Worm (Caenorhabditis elegans) whole organism, L3 larva: ENCODE measurements around the gene C10B5.3.
"Not testable (repeated sequence)": the region's sequence is repeated elsewhere in the genome, so short reads cannot be mapped to it uniquely, and the experiment has no call there.

Source experiments
- R02D3.7 ChIP-seq: fragments of 150-350 bp; optimal IDR thresholded peaks from 2 replicates; lab custom pipeline; 2014; ENCODE audit warnings: missing biosample characterization, missing genetic modification characterization
- ZK546.5 ChIP-seq: sonication (generic microtip); optimal IDR thresholded peaks from 2 replicates; lab custom pipeline; 2017; ENCODE audit warnings: missing biosample characterization, missing genetic modification characterization
- aly-2 ChIP-seq: fragments of 150-350 bp; optimal IDR thresholded peaks from 2 replicates; lab custom pipeline; 2014; ENCODE audit warnings: missing biosample characterization, missing genetic modification characterization
- ama-1 ChIP-seq: fragments of 150-350 bp; optimal IDR thresholded peaks from 2 replicates; lab custom pipeline; 2018
- ceh-16 ChIP-seq: sonication (generic microtip); optimal IDR thresholded peaks from 2 replicates; lab custom pipeline; 2017; ENCODE audit warnings: missing biosample characterization, missing genetic modification characterization
- ceh-28 ChIP-seq: fragments of 150-350 bp; optimal IDR thresholded peaks from 2 replicates; lab custom pipeline; 2014; ENCODE audit warnings: missing biosample characterization, missing genetic modification reagents, missing genetic modification characterization
- ceh-9 ChIP-seq: sonication (generic microtip); optimal IDR thresholded peaks from 2 replicates; lab custom pipeline; 2018; ENCODE audit warnings: missing biosample characterization, missing genetic modification characterization
- daf-12 ChIP-seq: fragments of 150-350 bp; optimal IDR thresholded peaks from 2 replicates; lab custom pipeline; 2014; ENCODE audit warnings: missing biosample characterization, missing genetic modification reagents, missing genetic modification characterization
- egl-27 ChIP-seq: sonication (generic microtip); optimal IDR thresholded peaks from 4 replicates; lab custom pipeline; 2017; ENCODE audit warnings: missing biosample characterization, missing genetic modification reagents, missing genetic modification characterization
- egl-5 ChIP-seq: fragments of 150-350 bp; optimal IDR thresholded peaks from 2 replicates; lab custom pipeline; 2017; ENCODE audit warnings: missing biosample characterization, missing genetic modification reagents, missing genetic modification characterization, inconsistent platforms
- elt-1 ChIP-seq: fragments of 150-350 bp; optimal IDR thresholded peaks from 2 replicates; lab custom pipeline; 2014; ENCODE audit warnings: missing biosample characterization, missing genetic modification characterization
- elt-2 ChIP-seq: sonication (generic microtip); optimal IDR thresholded peaks from 2 replicates; lab custom pipeline; 2016; ENCODE audit warnings: missing genetic modification reagents, mild to moderate bottlenecking, missing genetic modification characterization, missing compliant biosample characterization
- elt-3 ChIP-seq, 3 experiments: fragments of 150-350 bp in 1 of 3; sonication (generic microtip) in 2 of 3; optimal IDR thresholded peaks; 2 replicates in 2 of 3; 4 replicates in 1 of 3; lab custom pipeline; 2014 to 2017; ENCODE audit warnings: missing biosample characterization in 3 of 3, missing genetic modification characterization in 3 of 3
- fkh-2 ChIP-seq: fragments of 150-350 bp; optimal IDR thresholded peaks from 2 replicates; lab custom pipeline; 2014; ENCODE audit warnings: missing biosample characterization, missing genetic modification reagents, missing genetic modification characterization
- fos-1 ChIP-seq: fragments of 150-350 bp; optimal IDR thresholded peaks from 2 replicates; lab custom pipeline; 2014; ENCODE audit warnings: missing biosample characterization, missing genetic modification characterization
- hmg-11 ChIP-seq: sonication (generic microtip); optimal IDR thresholded peaks from 2 replicates; lab custom pipeline; 2016; ENCODE audit warnings: missing genetic modification characterization, missing compliant biosample characterization
- jun-1 ChIP-seq: fragments of 150-350 bp; optimal IDR thresholded peaks from 2 replicates; lab custom pipeline; 2014; ENCODE audit warnings: missing biosample characterization, missing genetic modification reagents, missing genetic modification characterization
- lin-15B ChIP-seq: fragments of 150-350 bp; optimal IDR thresholded peaks from 2 replicates; lab custom pipeline; 2014; ENCODE audit warnings: missing biosample characterization, missing genetic modification characterization
- lin-39 ChIP-seq: fragments of 150-350 bp; optimal IDR thresholded peaks from 2 replicates; lab custom pipeline; 2018; ENCODE audit warnings: missing biosample characterization, missing genetic modification reagents, missing genetic modification characterization
- lsy-12 ChIP-seq: sonication (generic microtip); optimal IDR thresholded peaks from 2 replicates; lab custom pipeline; 2016; ENCODE audit warnings: mild to moderate bottlenecking, missing genetic modification characterization, missing compliant biosample characterization
- mdl-1 ChIP-seq: fragments of 150-350 bp; optimal IDR thresholded peaks from 2 replicates; lab custom pipeline; 2014; ENCODE audit warnings: missing biosample characterization, missing genetic modification characterization
- mml-1 ChIP-seq: fragments of 150-350 bp; sonication (generic microtip); optimal IDR thresholded peaks from 3 replicates; lab custom pipeline; 2014; ENCODE audit warnings: missing biosample characterization, missing genetic modification characterization
- nfya-1 ChIP-seq: sonication (generic microtip); optimal IDR thresholded peaks from 2 replicates; lab custom pipeline; 2017; ENCODE audit warnings: missing genetic modification characterization, mild to moderate bottlenecking, missing compliant biosample characterization, antibody characterized with exemption, moderate library complexity; ENCODE audit not compliant: insufficient read depth
- nhr-11 ChIP-seq: fragments of 150-350 bp; optimal IDR thresholded peaks from 2 replicates; lab custom pipeline; 2014; ENCODE audit warnings: missing biosample characterization, missing genetic modification characterization
- nhr-12 ChIP-seq: fragments of 150-350 bp; optimal IDR thresholded peaks from 2 replicates; lab custom pipeline; 2014; ENCODE audit warnings: missing biosample characterization, missing genetic modification characterization
- nhr-237 ChIP-seq: fragments of 150-350 bp; optimal IDR thresholded peaks from 2 replicates; lab custom pipeline; 2014; ENCODE audit warnings: missing biosample characterization, missing genetic modification characterization
- nhr-25 ChIP-seq: sonication (generic microtip); optimal IDR thresholded peaks from 2 replicates; lab custom pipeline; 2017; ENCODE audit warnings: missing biosample characterization, missing genetic modification characterization
- nhr-28 ChIP-seq: fragments of 150-350 bp; optimal IDR thresholded peaks from 2 replicates; lab custom pipeline; 2014; ENCODE audit warnings: missing biosample characterization, missing genetic modification characterization
- nhr-43 ChIP-seq: sonication (generic microtip); optimal IDR thresholded peaks from 2 replicates; lab custom pipeline; 2016; ENCODE audit warnings: mild to moderate bottlenecking, missing genetic modification characterization, missing compliant biosample characterization; ENCODE audit not compliant: poor library complexity, severe bottlenecking
- nhr-67 ChIP-seq: fragments of 150-350 bp; optimal IDR thresholded peaks from 2 replicates; lab custom pipeline; 2014; ENCODE audit warnings: missing biosample characterization, missing genetic modification characterization
- nhr-76 ChIP-seq: fragments of 150-350 bp; sonication (generic microtip); optimal IDR thresholded peaks from 5 replicates; lab custom pipeline; 2014; ENCODE audit warnings: missing biosample characterization, missing genetic modification characterization
- nhr-77 ChIP-seq: fragments of 150-350 bp; optimal IDR thresholded peaks from 2 replicates; lab custom pipeline; 2014; ENCODE audit warnings: missing biosample characterization, missing genetic modification characterization
- pha-4 ChIP-seq: fragments of 150-350 bp; optimal IDR thresholded peaks from 2 replicates; lab custom pipeline; 2014; ENCODE audit warnings: missing biosample characterization, missing genetic modification reagents, missing genetic modification characterization
- pqm-1 ChIP-seq: fragments of 150-350 bp; optimal IDR thresholded peaks from 2 replicates; lab custom pipeline; 2017; ENCODE audit warnings: missing biosample characterization, missing genetic modification characterization, inconsistent platforms
- sea-2 ChIP-seq: fragments of 150-350 bp; sonication (generic microtip); optimal IDR thresholded peaks from 4 replicates; lab custom pipeline; 2014; ENCODE audit warnings: missing biosample characterization, missing genetic modification reagents, missing genetic modification characterization
- skn-1 ChIP-seq: fragments of 150-350 bp; optimal IDR thresholded peaks from 2 replicates; lab custom pipeline; 2014; ENCODE audit warnings: missing biosample characterization, missing genetic modification characterization
- snpc-4 ChIP-seq: fragments of 150-350 bp; optimal IDR thresholded peaks from 2 replicates; lab custom pipeline; 2014; ENCODE audit warnings: missing biosample characterization, missing genetic modification characterization
- tbx-2 ChIP-seq: sonication (generic microtip); optimal IDR thresholded peaks from 2 replicates; lab custom pipeline; 2016; ENCODE audit warnings: mild to moderate bottlenecking, missing genetic modification characterization, missing compliant biosample characterization
- unc-39 ChIP-seq: sonication (generic microtip); optimal IDR thresholded peaks from 4 replicates; lab custom pipeline; 2017; ENCODE audit warnings: missing biosample characterization, missing genetic modification characterization
- unc-62 ChIP-seq: fragments of 150-350 bp; sonication (generic microtip); optimal IDR thresholded peaks from 4 replicates; lab custom pipeline; 2014; ENCODE audit warnings: missing biosample characterization, missing genetic modification reagents, missing genetic modification characterization
- zag-1 ChIP-seq: fragments of 150-350 bp; optimal IDR thresholded peaks from 2 replicates; lab custom pipeline; 2014; ENCODE audit warnings: missing biosample characterization, missing genetic modification characterization
- ztf-11 ChIP-seq: fragments of 150-350 bp; optimal IDR thresholded peaks from 2 replicates; lab custom pipeline; 2014; ENCODE audit warnings: missing biosample characterization, missing genetic modification characterization
- ztf-4 ChIP-seq: fragments of 150-350 bp; optimal IDR thresholded peaks from 2 replicates; lab custom pipeline; 2014; ENCODE audit warnings: missing biosample characterization, missing genetic modification characterization

The C10B5.3 gene

ce11 chrV:8586472-8586871, 1.5 kb downstream of the C10B5.3 start:
- TF ChIP-seq daf-12 (tag; lab: Kevin White, UChicago) (no peak), nfya-1 (tag; lab: Kevin White, UChicago) (no peak), unc-39 (tag; lab: Kevin White, UChicago) (no peak), egl-5 (tag; lab: Kevin White, UChicago) (no peak), skn-1 (tag; lab: Kevin White, UChicago) (no peak), ztf-11 (tag; lab: Kevin White, UChicago) (no peak), snpc-4 (no peak), ama-1 (lab: Kevin White, UChicago) (no peak), ceh-28 (no peak), ceh-9 (no peak), lin-15B (tag; lab: Kevin White, UChicago) (no peak), ZK546.5 (tag; lab: Kevin White, UChicago) (no peak), ztf-4 (tag; lab: Kevin White, UChicago) (no peak), nhr-77 (no peak), mml-1 (no peak), fos-1 (no peak)
- TF ChIP-seq, all 47 proteins: peak for 0

DNA sequence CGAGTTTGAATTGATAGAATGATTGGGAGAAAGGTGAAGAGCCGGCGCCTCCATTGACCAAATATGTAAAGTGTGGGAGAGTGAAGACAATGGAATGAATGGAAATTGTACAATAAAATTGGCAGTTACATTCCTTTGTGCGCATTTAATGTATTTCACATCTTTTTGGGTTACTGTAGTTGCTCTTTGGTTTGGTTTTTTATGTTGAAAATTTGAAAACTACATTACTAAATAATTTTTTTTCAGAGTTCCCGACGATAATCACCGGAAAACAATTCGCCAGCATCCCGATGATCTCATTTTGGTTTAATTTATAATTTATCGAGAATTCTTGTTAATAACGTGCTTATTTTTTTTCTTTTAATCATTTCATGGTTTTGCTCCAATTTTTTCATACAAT, 7.0 kb downstream of the C10B5.3 start, which contains the start of gene C10B5.1:
Gene C10B5.1 (plus strand): TSS at position 301 of the 400 bp plus-strand sequence.
- TF ChIP-seq nhr-11: no peak
- TF ChIP-seq ceh-16 (tag; lab: Kevin White, UChicago): no peak
- TF ChIP-seq nhr-237 (tag; lab: Kevin White, UChicago): no peak
- no peak for TF ChIP-seq lsy-12
- TF ChIP-seq lin-39 (tag; lab: Kevin White, UChicago): no peak
- no peak for TF ChIP-seq egl-27 (tag; lab: Kevin White, UChicago)
- TF ChIP-seq tbx-2: no peak
- TF ChIP-seq elt-1: no peak
- no peak for TF ChIP-seq sea-2 (GFP tag; lab: Kevin White, UChicago)
- TF ChIP-seq nhr-43 (tag; lab: Kevin White, UChicago): no peak
- no peak for TF ChIP-seq snpc-4
- no peak for TF ChIP-seq ZK546.5 (tag; lab: Kevin White, UChicago)
- no peak for TF ChIP-seq nfya-1 (tag; lab: Kevin White, UChicago)
- TF ChIP-seq pqm-1 (tag; lab: Kevin White, UChicago): no peak
- TF ChIP-seq, all 47 proteins: peak for 0

- TF ChIP-seq fkh-2 (tag; lab: Kevin White, UChicago); ZK546.5 (tag; lab: Kevin White, UChicago); ceh-28: not testable (repeated sequence)
- TF ChIP-seq, all 47 proteins: peak for 0; not testable (repeated sequence) for 47
Measured at ce11 chrV:8574762-8575161, 13.2 kb downstream of the C10B5.3 start, which contains the start of gene F25G6.1. Gene F25G6.1 (plus strand): TSS chrV:8575062.

ce11 chrV:8569841-8570361, 18.1 kb downstream of the C10B5.3 start, which contains the start of the genes F25G6.9 and symk-1:
Gene F25G6.9 (minus strand): TSS chrV:8570000.
Gene symk-1 (plus strand): TSS chrV:8570311.
- peak; percentile 5 for TF ChIP-seq R02D3.7 (tag; lab: Kevin White, UChicago)
- TF ChIP-seq unc-39 (tag; lab: Kevin White, UChicago): no peak
- TF ChIP-seq nhr-43 (tag; lab: Kevin White, UChicago): no peak
- peak; percentile 54 for TF ChIP-seq lin-15B (tag; lab: Kevin White, UChicago)
- TF ChIP-seq nhr-237 (tag; lab: Kevin White, UChicago): no peak
- TF ChIP-seq lsy-12: peak; percentile 32
- TF ChIP-seq unc-62 (GFP tag; lab: Kevin White, UChicago): no peak
- peak; percentile 68 for TF ChIP-seq hmg-11 (tag; lab: Kevin White, UChicago)
- TF ChIP-seq ZK546.5 (tag; lab: Kevin White, UChicago): no peak
- TF ChIP-seq ama-1 (lab: Kevin White, UChicago): no peak
- no peak for TF ChIP-seq nhr-28 (tag; lab: Kevin White, UChicago)
- no peak for TF ChIP-seq mml-1
- TF ChIP-seq nhr-76: no peak
- TF ChIP-seq mdl-1 (tag; lab: Kevin White, UChicago): no peak
- no peak for TF ChIP-seq fkh-2 (tag; lab: Kevin White, UChicago)
- peak; percentile 38 for TF ChIP-seq elt-2 (tag; lab: Kevin White, UChicago)
- peak; percentile 64 for TF ChIP-seq snpc-4
- TF ChIP-seq nhr-25 (tag; lab: Kevin White, UChicago): no peak
- TF ChIP-seq zag-1: no peak
- TF ChIP-seq ceh-9: no peak
- no peak for TF ChIP-seq fos-1
- no peak for TF ChIP-seq ceh-16 (tag; lab: Kevin White, UChicago)
- TF ChIP-seq tbx-2: peak; percentile 50
- no peak for TF ChIP-seq egl-27 (tag; lab: Kevin White, UChicago)
- TF ChIP-seq nhr-12: no peak
- no peak for TF ChIP-seq nhr-11
- peak; percentile 68 for TF ChIP-seq nfya-1 (tag; lab: Kevin White, UChicago)
- no peak for TF ChIP-seq daf-12 (tag; lab: Kevin White, UChicago)
- TF ChIP-seq elt-3 (tag; optimal IDR thresholded peaks at IDR 0.05; lab: Kevin White, UChicago): no peak
- no peak for TF ChIP-seq elt-1
- TF ChIP-seq ceh-28: no peak
- peak; percentile 26 for TF ChIP-seq pqm-1 (tag; lab: Kevin White, UChicago)
- TF ChIP-seq pha-4 (tag; lab: Kevin White, UChicago): no peak
- no peak for TF ChIP-seq sea-2 (GFP tag; lab: Kevin White, UChicago)
- no peak for TF ChIP-seq aly-2 (tag; lab: Kevin White, UChicago)
- no peak for TF ChIP-seq jun-1 (tag; lab: Kevin White, UChicago)
- no peak for TF ChIP-seq nhr-67
- peak; percentile 10 for TF ChIP-seq skn-1 (tag; lab: Kevin White, UChicago)
